Worm (Caenorhabditis elegans) whole organism, L2 larva: ENCODE results near the gene F54H12.2.
"Not testable (repeated sequence)": the region's sequence is repeated elsewhere in the genome, so short reads cannot be mapped to it uniquely, and the experiment has no call there.

Source experiments
- C34F6.9 ChIP-seq: fragments of 150-350 bp; optimal IDR thresholded peaks from 2 replicates; lab custom pipeline; 2014; ENCODE audit warnings: missing biosample characterization, missing genetic modification characterization
- F13H6.1 ChIP-seq: sonication (generic microtip); optimal IDR thresholded peaks from 2 replicates; lab custom pipeline; 2016; ENCODE audit warnings: missing genetic modification characterization, missing compliant biosample characterization
- Y55F3AM.14 ChIP-seq: fragments of 200-800 bp; sonication (Bioruptor generic); optimal IDR thresholded peaks from 2 replicates; lab custom pipeline; 2018; ENCODE audit warnings: mild to moderate bottlenecking, missing genetic modification characterization, missing compliant biosample characterization
- alr-1 ChIP-seq: fragments of 150-350 bp; optimal IDR thresholded peaks from 2 replicates; lab custom pipeline; 2014; ENCODE audit warnings: missing biosample characterization, missing genetic modification characterization
- aly-2 ChIP-seq: fragments of 150-350 bp; optimal IDR thresholded peaks from 2 replicates; lab custom pipeline; 2014; ENCODE audit warnings: missing biosample characterization, missing genetic modification characterization
- blmp-1 ChIP-seq: sonication (generic microtip); optimal IDR thresholded peaks from 2 replicates; lab custom pipeline; 2017; ENCODE audit warnings: missing genetic modification characterization, mild to moderate bottlenecking, missing compliant biosample characterization, antibody characterized with exemption, moderate library complexity; ENCODE audit not compliant: insufficient read depth
- ceh-16 ChIP-seq: fragments of 150-350 bp; optimal IDR thresholded peaks from 2 replicates; lab custom pipeline; 2014; ENCODE audit warnings: missing biosample characterization, missing genetic modification characterization
- ceh-82 ChIP-seq: fragments of 150-350 bp; optimal IDR thresholded peaks from 2 replicates; lab custom pipeline; 2014; ENCODE audit warnings: missing biosample characterization, missing genetic modification characterization
- crh-2 ChIP-seq: sonication (generic microtip); optimal IDR thresholded peaks from 2 replicates; lab custom pipeline; 2017; ENCODE audit warnings: missing biosample characterization, missing genetic modification characterization
- dmd-4 ChIP-seq: sonication (generic microtip); optimal IDR thresholded peaks from 2 replicates; lab custom pipeline; 2017; ENCODE audit warnings: missing biosample characterization, missing genetic modification characterization
- egl-27 ChIP-seq: sonication (generic microtip); optimal IDR thresholded peaks from 3 replicates; lab custom pipeline; 2017; ENCODE audit warnings: missing biosample characterization, missing genetic modification reagents, missing genetic modification characterization
- elt-1 ChIP-seq: fragments of 150-350 bp; optimal IDR thresholded peaks from 2 replicates; lab custom pipeline; 2014; ENCODE audit warnings: missing biosample characterization, missing genetic modification characterization
- gmeb-1 ChIP-seq: fragments of 150-350 bp; optimal IDR thresholded peaks from 2 replicates; lab custom pipeline; 2014; ENCODE audit warnings: missing biosample characterization, missing genetic modification characterization
- lin-39 ChIP-seq: fragments of 150-350 bp; optimal IDR thresholded peaks from 2 replicates; lab custom pipeline; 2014; ENCODE audit warnings: missing biosample characterization, missing genetic modification reagents, missing genetic modification characterization
- mab-5 ChIP-seq: fragments of 150-350 bp; optimal IDR thresholded peaks from 2 replicates; lab custom pipeline; 2014; ENCODE audit warnings: missing biosample characterization, missing genetic modification characterization
- mdl-1 ChIP-seq, 2 experiments: fragments of 150-350 bp in 1 of 2; sonication (generic microtip) in 1 of 2; optimal IDR thresholded peaks; 2 replicates each; lab custom pipeline; 2017; ENCODE audit warnings: missing biosample characterization in 2 of 2, missing genetic modification characterization in 2 of 2
- nhr-10 ChIP-seq: sonication (generic microtip); optimal IDR thresholded peaks from 2 replicates; lab custom pipeline; 2017; ENCODE audit warnings: missing biosample characterization, missing genetic modification characterization
- nhr-11 ChIP-seq: fragments of 150-350 bp; optimal IDR thresholded peaks from 2 replicates; lab custom pipeline; 2014; ENCODE audit warnings: missing biosample characterization, missing genetic modification characterization
- nhr-21 ChIP-seq: fragments of 150-350 bp; optimal IDR thresholded peaks from 2 replicates; lab custom pipeline; 2014; ENCODE audit warnings: missing biosample characterization, missing genetic modification characterization
- nhr-6 ChIP-seq: fragments of 150-350 bp; optimal IDR thresholded peaks from 2 replicates; lab custom pipeline; 2014; ENCODE audit warnings: missing biosample characterization, missing genetic modification characterization
- nhr-77 ChIP-seq: fragments of 150-350 bp; optimal IDR thresholded peaks from 2 replicates; lab custom pipeline; 2014; ENCODE audit warnings: missing biosample characterization, missing genetic modification characterization
- sem-4 ChIP-seq: fragments of 150-350 bp; optimal IDR thresholded peaks from 2 replicates; lab custom pipeline; 2014; ENCODE audit warnings: missing biosample characterization, missing genetic modification reagents, missing genetic modification characterization
- sma-9 ChIP-seq, 2 experiments: fragments of 150-350 bp in 1 of 2; sonication (generic microtip) in 1 of 2; optimal IDR thresholded peaks; 2 replicates each; lab custom pipeline; 2014 to 2016; ENCODE audit warnings: missing genetic modification characterization in 2 of 2, mild to moderate bottlenecking in 1 of 2, missing biosample characterization in 1 of 2, missing compliant biosample characterization in 1 of 2, missing genetic modification reagents in 1 of 2, moderate library complexity in 1 of 2
- snpc-4 ChIP-seq: fragments of 150-350 bp; optimal IDR thresholded peaks from 2 replicates; lab custom pipeline; 2014; ENCODE audit warnings: missing biosample characterization, missing genetic modification characterization
- unc-39 ChIP-seq: fragments of 150-350 bp; optimal IDR thresholded peaks from 2 replicates; lab custom pipeline; 2014; ENCODE audit warnings: missing biosample characterization, missing genetic modification characterization
- unc-55 ChIP-seq: fragments of 150-350 bp; sonication (generic microtip); optimal IDR thresholded peaks from 3 replicates; lab custom pipeline; 2014; ENCODE audit warnings: missing biosample characterization, missing genetic modification reagents, missing genetic modification characterization
- ztf-1 ChIP-seq: fragments of 200-800 bp; sonication (Bioruptor generic); conservative IDR thresholded peaks from 2 replicates; pipeline ENCODE4 v1.3.6; 2022; ENCODE audit warnings: missing genetic modification characterization, missing compliant biosample characterization
- ztf-11 ChIP-seq: sonication (generic microtip); optimal IDR thresholded peaks from 2 replicates; lab custom pipeline; 2017; ENCODE audit warnings: missing biosample characterization, missing genetic modification characterization
- ztf-4 ChIP-seq: fragments of 150-350 bp; optimal IDR thresholded peaks from 2 replicates; lab custom pipeline; 2014; ENCODE audit warnings: missing biosample characterization, missing genetic modification characterization

Gene F54H12.2

DNA sequence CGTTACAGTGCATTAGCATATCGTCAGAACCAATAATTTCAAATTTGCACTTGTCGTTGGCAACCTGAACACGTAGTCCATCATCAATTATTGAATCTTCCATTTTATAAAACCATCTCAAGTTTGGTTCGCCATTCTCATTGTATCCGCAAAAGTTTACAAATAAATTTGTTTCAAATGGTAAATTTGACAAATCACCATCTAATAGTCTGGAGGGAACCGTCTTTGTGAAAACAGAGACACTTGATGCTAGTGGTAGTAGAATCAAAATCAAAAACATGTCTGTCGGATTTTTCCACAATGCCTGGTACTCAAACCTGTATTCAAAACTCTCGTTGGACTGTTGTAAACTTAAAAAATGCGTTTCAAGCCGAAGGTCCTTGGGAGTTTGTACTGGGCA lies at the start of gene F54H12.2:
Gene F54H12.2 (plus strand): TSS at position 301 of the 400 bp plus-strand sequence.
- TF ChIP-seq nhr-77 (tag; lab: Kevin White, UChicago); nhr-10; mdl-1 (tag; optimal IDR thresholded peaks at IDR 0.05; lab: Kevin White, UChicago): not testable (repeated sequence)

DNA sequence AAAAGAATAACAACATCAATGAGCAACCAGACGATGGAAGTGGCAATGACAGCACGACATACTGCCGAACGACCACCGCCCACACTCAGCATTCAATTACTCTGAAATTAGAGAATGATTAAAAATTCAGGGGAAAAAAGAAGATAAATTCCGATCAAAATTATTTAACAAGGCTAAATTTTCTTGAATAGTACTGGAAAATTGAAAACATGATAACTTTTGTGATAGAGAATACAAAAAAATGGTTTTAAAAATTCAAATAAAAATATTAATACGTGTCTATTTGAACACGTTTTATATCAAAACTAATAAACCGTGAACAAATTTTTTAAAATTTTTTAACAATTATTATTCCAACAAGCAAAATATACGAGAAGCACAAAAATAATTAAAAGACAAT lies 46.7 kb upstream of the F54H12.2 start, which contains the start of gene gly-3:
Gene gly-3 (minus strand): TSS at position 101 of the 400 bp plus-strand sequence.
- TF ChIP-seq blmp-1 (tag; lab: Kevin White, UChicago) (no peak), mab-5 (no peak), nhr-21 (tag; lab: Kevin White, UChicago) (no peak), ztf-4 (no peak), elt-1 (no peak), mdl-1 (tag; optimal IDR thresholded peaks at IDR 0.05; lab: Kevin White, UChicago) (no peak), ztf-1 (GFP tag; lab: Robert Waterston, UW) (no peak), lin-39 (tag; lab: Kevin White, UChicago) (no peak), sem-4 (tag; lab: Kevin White, UChicago) (no peak), snpc-4 (no peak), F13H6.1 (tag; lab: Kevin White, UChicago) (no peak)
- TF ChIP-seq, all 48 proteins: peak for 0

DNA sequence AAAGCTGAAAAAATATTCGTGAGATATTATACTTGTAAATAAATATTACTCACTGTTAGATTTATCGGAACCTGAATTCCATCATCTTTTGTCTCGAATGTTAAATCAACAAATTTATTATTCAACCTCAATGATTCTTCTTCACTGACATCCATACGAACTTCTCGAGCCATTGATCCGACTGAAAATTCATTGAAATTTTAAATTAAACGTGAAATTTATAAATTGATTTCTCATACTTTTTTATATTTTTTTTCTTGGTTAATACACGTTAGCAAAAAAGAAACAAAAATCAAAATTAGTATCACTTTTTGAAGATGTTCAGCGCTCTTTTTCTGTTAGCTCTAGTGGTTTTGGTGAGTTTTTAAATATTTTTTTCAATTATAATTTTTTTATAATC lies 44.6 kb upstream of the F54H12.2 start, which contains the start of gene C29E4.14:
Gene C29E4.14 (plus strand): TSS at position 301 of the 400 bp plus-strand sequence.
- TF ChIP-seq nhr-6 (tag; lab: Kevin White, UChicago), result no peak
- TF ChIP-seq nhr-77 (tag; lab: Kevin White, UChicago), result no peak
- TF ChIP-seq gmeb-1 (tag; lab: Kevin White, UChicago), result no peak
- TF ChIP-seq dmd-4 (tag; lab: Kevin White, UChicago), result no peak
- no peak for TF ChIP-seq snpc-4
- TF ChIP-seq ceh-16 (tag; lab: Kevin White, UChicago), result no peak
- TF ChIP-seq unc-39 (tag; lab: Kevin White, UChicago), result no peak
- TF ChIP-seq elt-1, result no peak
- TF ChIP-seq alr-1 (tag; lab: Kevin White, UChicago), result no peak
- TF ChIP-seq nhr-21 (tag; lab: Kevin White, UChicago), result no peak
- TF ChIP-seq, all 48 proteins: peak for 0

DNA sequence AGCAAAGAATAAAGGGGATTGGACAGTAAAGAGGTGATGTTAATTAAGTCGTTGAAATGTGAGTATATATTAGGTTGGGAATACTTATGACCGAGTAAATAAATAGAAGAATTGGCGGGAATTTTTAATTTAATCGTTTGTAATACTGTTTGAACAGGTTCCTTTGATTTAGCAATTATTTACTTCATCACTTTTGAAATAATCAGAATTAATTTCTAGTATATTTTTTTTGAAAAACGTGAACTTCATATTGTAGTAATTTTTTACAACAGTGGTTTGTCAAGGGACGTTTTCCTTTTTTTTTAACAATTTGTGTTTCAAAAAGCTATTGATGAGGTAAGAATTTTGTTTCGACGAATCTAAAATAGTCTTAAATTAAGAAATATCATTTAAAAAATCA lies 42.2 kb upstream of the F54H12.2 start, which contains the start of gene C29E4.17:
Gene C29E4.17 (plus strand): TSS at position 301 of the 400 bp plus-strand sequence.
- TF ChIP-seq nhr-77 (tag; lab: Kevin White, UChicago) (no peak), aly-2 (no peak), sma-9 (GFP tag; optimal IDR thresholded peaks at IDR 0.05; lab: Kevin White, UChicago) (no peak), sma-9 (tag; optimal IDR thresholded peaks at IDR 0.05; lab: Kevin White, UChicago) (no peak), gmeb-1 (tag; lab: Kevin White, UChicago) (no peak), F13H6.1 (tag; lab: Kevin White, UChicago) (no peak), unc-39 (tag; lab: Kevin White, UChicago) (no peak), nhr-10 (no peak), nhr-21 (tag; lab: Kevin White, UChicago) (no peak), nhr-6 (tag; lab: Kevin White, UChicago) (no peak), snpc-4 (no peak), dmd-4 (tag; lab: Kevin White, UChicago) (no peak), nhr-11 (tag; lab: Kevin White, UChicago) (no peak), ceh-82 (tag; lab: Kevin White, UChicago) (no peak), unc-55 (GFP tag; lab: Kevin White, UChicago) (no peak), ztf-11 (tag; lab: Kevin White, UChicago) (no peak), Y55F3AM.14 (GFP tag; lab: Kevin White, UChicago) (no peak), ztf-1 (GFP tag; lab: Robert Waterston, UW) (no peak), mdl-1 (tag; optimal IDR thresholded peaks at IDR 0.05; lab: Kevin White, UChicago) (no peak), C34F6.9 (tag; lab: Kevin White, UChicago) (no peak)

DNA sequence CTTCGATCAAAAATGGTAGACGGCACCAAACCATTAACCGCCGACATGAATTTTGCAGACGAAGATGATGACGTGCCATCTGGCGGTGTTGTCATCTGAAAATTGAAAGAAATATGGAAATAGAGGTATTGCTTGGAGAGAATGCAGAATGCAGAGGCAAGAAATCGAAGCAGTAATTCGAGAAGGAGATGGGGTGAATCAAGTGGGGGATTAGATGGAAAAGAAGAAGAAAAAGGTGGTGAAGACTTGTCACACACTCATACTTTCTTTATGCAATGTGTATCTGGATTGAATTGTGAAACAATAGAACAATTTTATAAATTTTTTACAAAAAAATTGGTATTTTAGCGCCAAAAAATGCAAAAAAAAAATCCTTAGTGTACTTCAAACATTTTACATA lies 39.6 kb upstream of the F54H12.2 start, which contains the start of gene tag-250:
Gene tag-250 (minus strand): TSS at position 101 of the 400 bp plus-strand sequence.
- TF ChIP-seq nhr-21 (tag; lab: Kevin White, UChicago) (no peak), egl-27 (tag; lab: Kevin White, UChicago) (no peak), nhr-10 (no peak), ztf-11 (tag; lab: Kevin White, UChicago) (no peak), unc-39 (tag; lab: Kevin White, UChicago) (no peak), crh-2 (tag; lab: Kevin White, UChicago) (no peak), F13H6.1 (tag; lab: Kevin White, UChicago) (no peak)

DNA sequence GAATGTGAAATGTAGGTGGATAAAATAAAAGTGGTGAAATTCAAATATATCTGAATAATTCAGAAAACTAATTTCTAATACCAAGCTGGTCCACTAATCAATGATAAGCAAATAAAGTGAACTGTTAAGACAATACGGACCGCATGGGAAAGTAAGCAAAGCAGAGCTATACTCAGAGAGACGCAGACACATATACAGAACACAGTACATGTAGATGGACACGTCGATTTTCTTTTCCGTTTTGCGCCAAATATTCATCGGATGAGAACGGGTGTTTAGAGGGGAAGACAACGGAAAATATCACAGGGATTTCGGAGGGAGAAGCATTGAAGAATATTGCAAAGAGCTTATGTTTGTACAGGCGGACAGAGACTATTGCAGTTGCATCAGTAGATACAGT lies 38.4 kb upstream of the F54H12.2 start:
- no peak for TF ChIP-seq Y55F3AM.14 (GFP tag; lab: Kevin White, UChicago)
- TF ChIP-seq nhr-11 (tag; lab: Kevin White, UChicago), result no peak
- TF ChIP-seq nhr-10, result no peak
- TF ChIP-seq, all 48 proteins: peak for 0
